Fruit fly (Drosophila melanogaster) whole organism, embryonic: ENCODE data around the gene CG31038.

Experiments
- BEAF-32 ChIP-seq: fragments of 200-800 bp; sonication (Bioruptor generic); optimal IDR thresholded peaks from 3 replicates; lab custom pipeline; 2017; ENCODE audit warnings: missing biosample characterization, missing genetic modification characterization, mild to moderate bottlenecking, moderate library complexity, missing genetic modification reagents
- BtbVII ChIP-seq: fragments of 200-800 bp; sonication (Bioruptor generic); optimal IDR thresholded peaks from 3 replicates; lab custom pipeline; 2017; ENCODE audit warnings: missing biosample characterization, mild to moderate bottlenecking, missing genetic modification characterization
- CG11247 ChIP-seq: fragments of 200-800 bp; sonication (Bioruptor generic); IDR thresholded peaks from 2 replicates; pipeline ENCODE4 v1.3.6; 2022; ENCODE audit warnings: missing biosample characterization, missing genetic modification characterization
- CG11398 ChIP-seq: fragments of 200-800 bp; sonication (Bioruptor generic); optimal IDR thresholded peaks from 2 replicates; lab custom pipeline; 2016; ENCODE audit warnings: missing biosample characterization, missing genetic modification characterization
- CG11456 ChIP-seq: fragments of 200-800 bp; sonication (Bioruptor generic); IDR thresholded peaks from 3 replicates; pipeline ENCODE4 v1.3.6; 2022; ENCODE audit warnings: missing biosample characterization, missing genetic modification characterization
- CG11504 ChIP-seq: fragments of 200-800 bp; sonication (Bioruptor generic); optimal IDR thresholded peaks from 3 replicates; lab custom pipeline; 2019; ENCODE audit warnings: missing biosample characterization, mild to moderate bottlenecking, missing genetic modification characterization, moderate library complexity
- CG12071 ChIP-seq: fragments of 200-800 bp; sonication (Bioruptor generic); optimal IDR thresholded peaks from 3 replicates; lab custom pipeline; 2018; ENCODE audit warnings: missing biosample characterization, mild to moderate bottlenecking, missing genetic modification characterization
- CG12769 ChIP-seq: fragments of 200-800 bp; sonication (Bioruptor generic); optimal IDR thresholded peaks from 2 replicates; lab custom pipeline; 2019; ENCODE audit warnings: missing biosample characterization, mild to moderate bottlenecking, missing genetic modification characterization, moderate library complexity
- CG14860 ChIP-seq: fragments of 200-800 bp; sonication (Bioruptor generic); IDR thresholded peaks from 3 replicates; pipeline ENCODE4 v1.3.6; 2022; ENCODE audit warnings: missing biosample characterization, missing genetic modification characterization; ENCODE audit not compliant: partially characterized antibody
- CG14965 ChIP-seq: fragments of 200-800 bp; sonication (Bioruptor generic); optimal IDR thresholded peaks from 2 replicates; lab custom pipeline; 2016; ENCODE audit warnings: missing biosample characterization, missing genetic modification characterization, borderline replicate concordance
- CG17359 ChIP-seq: fragments of 200-800 bp; sonication (Bioruptor generic); optimal IDR thresholded peaks from 3 replicates; lab custom pipeline; 2018; ENCODE audit warnings: missing biosample characterization, mild to moderate bottlenecking, missing genetic modification characterization, moderate library complexity
- CG17385 ChIP-seq: fragments of 200-800 bp; sonication (Bioruptor generic); optimal IDR thresholded peaks from 3 replicates; lab custom pipeline; 2018; ENCODE audit warnings: missing biosample characterization, mild to moderate bottlenecking, missing genetic modification characterization
- CG1792 ChIP-seq: fragments of 200-800 bp; sonication (Bioruptor generic); optimal IDR thresholded peaks from 2 replicates; lab custom pipeline; 2016; ENCODE audit warnings: missing biosample characterization, missing genetic modification characterization
- CG31388 ChIP-seq: fragments of 200-800 bp; sonication (Bioruptor generic); optimal IDR thresholded peaks from 2 replicates; lab custom pipeline; 2016; ENCODE audit warnings: missing biosample characterization, missing genetic modification characterization
- CG32767 ChIP-seq: fragments of 200-800 bp; sonication (Bioruptor generic); IDR thresholded peaks from 2 replicates; pipeline ENCODE4 v1.3.6; 2022; ENCODE audit warnings: missing biosample characterization, missing genetic modification characterization
- CG42726 ChIP-seq: fragments of 200-800 bp; sonication (Bioruptor generic); IDR thresholded peaks from 2 replicates; pipeline ENCODE4 v1.3.6; 2022; ENCODE audit warnings: missing biosample characterization, missing genetic modification characterization; ENCODE audit not compliant: partially characterized antibody
- CG4404 ChIP-seq: fragments of 200-800 bp; sonication (Bioruptor generic); IDR thresholded peaks from 2 replicates; pipeline ENCODE4 v1.3.6; 2022; ENCODE audit warnings: missing biosample characterization, missing genetic modification characterization
- CG6791 ChIP-seq: fragments of 200-800 bp; sonication (Bioruptor generic); IDR thresholded peaks from 3 replicates; pipeline ENCODE4 v1.3.6; 2022; ENCODE audit warnings: missing biosample characterization, missing genetic modification characterization; ENCODE audit not compliant: partially characterized antibody
- CG7963 ChIP-seq: fragments of 200-800 bp; sonication (Bioruptor generic); IDR thresholded peaks from 3 replicates; pipeline ENCODE4 v1.3.6; 2022; ENCODE audit warnings: missing biosample characterization, missing genetic modification characterization; ENCODE audit not compliant: partially characterized antibody
- CG8290 ChIP-seq, 3 experiments: fragments of 200-800 bp; sonication (Bioruptor generic); optimal IDR thresholded peaks; 2 replicates each; lab custom pipeline; 2016 to 2019; ENCODE audit warnings: missing biosample characterization in 3 of 3, missing genetic modification characterization in 3 of 3, mild to moderate bottlenecking in 2 of 3, moderate library complexity in 1 of 3
- CG8765 ChIP-seq: fragments of 200-800 bp; sonication (Bioruptor generic); IDR thresholded peaks from 2 replicates; pipeline ENCODE4 v1.3.6; 2022; ENCODE audit warnings: missing biosample characterization, missing genetic modification characterization
- CG9797 ChIP-seq: fragments of 200-800 bp; sonication (Bioruptor generic); optimal IDR thresholded peaks from 3 replicates; lab custom pipeline; 2018; ENCODE audit warnings: missing biosample characterization, mild to moderate bottlenecking, missing genetic modification characterization
- CG9932 ChIP-seq: fragments of 200-800 bp; sonication (Bioruptor generic); IDR thresholded peaks from 2 replicates; pipeline ENCODE4 v1.3.6; 2022; ENCODE audit warnings: missing biosample characterization, missing genetic modification characterization
- Dip3 ChIP-seq: fragments of 200-800 bp; sonication (Bioruptor generic); optimal IDR thresholded peaks from 3 replicates; lab custom pipeline; 2016; ENCODE audit warnings: missing biosample characterization, missing genetic modification characterization
- Dref ChIP-seq: fragments of 200-800 bp; sonication (Bioruptor generic); IDR thresholded peaks from 2 replicates; pipeline ENCODE4 v1.3.6; 2022; ENCODE audit warnings: missing biosample characterization, missing genetic modification characterization
- Eip74EF ChIP-seq, 2 experiments: fragments of 200-800 bp in 1 of 2; fragments of >200 bp in 1 of 2; sonication (Bioruptor generic) in 1 of 2; optimal IDR thresholded peaks; 2 replicates each; lab custom pipeline; 2017 to 2019; ENCODE audit warnings: missing biosample characterization in 2 of 2, missing genetic modification characterization in 2 of 2, mild to moderate bottlenecking in 1 of 2, moderate library complexity in 1 of 2
- Elba2 ChIP-seq: fragments of 200-800 bp; sonication (Bioruptor generic); optimal IDR thresholded peaks from 3 replicates; lab custom pipeline; 2016; ENCODE audit warnings: missing biosample characterization, missing genetic modification characterization
- Hr39 ChIP-seq: fragments of >200 bp; optimal IDR thresholded peaks from 2 replicates; lab custom pipeline; 2017
- Jarid2 ChIP-seq: fragments of 200-800 bp; sonication (Bioruptor generic); optimal IDR thresholded peaks from 3 replicates; lab custom pipeline; 2017; ENCODE audit warnings: mild to moderate bottlenecking, missing biosample characterization, missing genetic modification reagents, missing genetic modification characterization
- Kr ChIP-seq: fragments of 200-800 bp; sonication (Bioruptor generic); optimal IDR thresholded peaks from 2 replicates; lab custom pipeline; 2017; ENCODE audit warnings: missing biosample characterization, mild to moderate bottlenecking, missing genetic modification characterization
- Neu2 ChIP-seq: fragments of 200-800 bp; sonication (Bioruptor generic); optimal IDR thresholded peaks from 3 replicates; lab custom pipeline; 2016; ENCODE audit warnings: missing biosample characterization, missing genetic modification characterization, borderline replicate concordance
- Rx ChIP-seq: fragments of 200-800 bp; sonication (Bioruptor generic); IDR thresholded peaks from 2 replicates; pipeline ENCODE4 v1.3.6; 2022; ENCODE audit warnings: missing biosample characterization, missing genetic modification characterization
- TFAM ChIP-seq: fragments of 200-800 bp; sonication (Bioruptor generic); optimal IDR thresholded peaks from 2 replicates; lab custom pipeline; 2017; ENCODE audit warnings: missing biosample characterization, missing genetic modification characterization, inconsistent platforms
- da ChIP-seq: fragments of 200-800 bp; sonication (Bioruptor generic); optimal IDR thresholded peaks from 2 replicates; lab custom pipeline; 2016; ENCODE audit warnings: missing biosample characterization, missing genetic modification characterization
- disco-r ChIP-seq: fragments of 200-800 bp; sonication (Bioruptor generic); optimal IDR thresholded peaks from 2 replicates; lab custom pipeline; 2016; ENCODE audit warnings: missing biosample characterization, missing genetic modification characterization
- fu2 ChIP-seq: fragments of 200-800 bp; sonication (Bioruptor generic); optimal IDR thresholded peaks from 2 replicates; lab custom pipeline; 2016; ENCODE audit warnings: missing biosample characterization, missing genetic modification characterization
- jumu ChIP-seq: fragments of 200-800 bp; sonication (Bioruptor generic); optimal IDR thresholded peaks from 3 replicates; lab custom pipeline; 2016; ENCODE audit warnings: missing biosample characterization, missing genetic modification characterization
- kah ChIP-seq: fragments of 200-800 bp; sonication (Bioruptor generic); optimal IDR thresholded peaks from 2 replicates; lab custom pipeline; 2018; ENCODE audit warnings: missing biosample characterization, mild to moderate bottlenecking, missing genetic modification characterization
- kni ChIP-seq: fragments of 200-800 bp; sonication (Bioruptor generic); optimal IDR thresholded peaks from 3 replicates; lab custom pipeline; 2017; ENCODE audit warnings: mild to moderate bottlenecking, missing biosample characterization, missing genetic modification reagents, missing genetic modification characterization
- lab ChIP-seq: fragments of 200-800 bp; sonication (Bioruptor generic); optimal IDR thresholded peaks from 3 replicates; lab custom pipeline; 2017; ENCODE audit warnings: missing biosample characterization, missing genetic modification characterization, mild to moderate bottlenecking, moderate library complexity, missing genetic modification reagents
- lbe ChIP-seq: fragments of 200-800 bp; sonication (Bioruptor generic); optimal IDR thresholded peaks from 2 replicates; lab custom pipeline; 2016; ENCODE audit warnings: missing biosample characterization, mild to moderate bottlenecking, missing genetic modification characterization
- sd ChIP-seq: fragments of 200-800 bp; sonication (Bioruptor generic); optimal IDR thresholded peaks from 3 replicates; lab custom pipeline; 2018; ENCODE audit warnings: missing biosample characterization, mild to moderate bottlenecking, missing genetic modification characterization, moderate library complexity
- sens ChIP-seq: fragments of 200-800 bp; sonication (Bioruptor generic); peaks from one replicate; lab custom pipeline; 2016; ENCODE audit warnings: missing biosample characterization, missing genetic modification characterization
- seq ChIP-seq: fragments of 200-800 bp; sonication (Bioruptor generic); IDR thresholded peaks from 2 replicates; pipeline ENCODE4 v1.3.6; 2022; ENCODE audit warnings: missing biosample characterization, missing genetic modification characterization
- sima ChIP-seq: fragments of 200-800 bp; sonication (Bioruptor generic); optimal IDR thresholded peaks from 2 replicates; lab custom pipeline; 2016; ENCODE audit warnings: missing biosample characterization, missing genetic modification characterization
- toy ChIP-seq: fragments of 200-800 bp; sonication (Bioruptor generic); IDR thresholded peaks from 2 replicates; pipeline ENCODE4 v1.3.6; 2022; ENCODE audit warnings: missing biosample characterization, missing genetic modification characterization
- tup ChIP-seq: fragments of 200-800 bp; sonication (Bioruptor generic); optimal IDR thresholded peaks from 2 replicates; lab custom pipeline; 2016; ENCODE audit warnings: missing biosample characterization, mild to moderate bottlenecking, missing genetic modification characterization, moderate library complexity
- unc-4 ChIP-seq: fragments of 200-800 bp; sonication (Bioruptor generic); IDR thresholded peaks from 2 replicates; pipeline ENCODE4 v1.3.6; 2022; ENCODE audit warnings: missing biosample characterization, missing genetic modification characterization; ENCODE audit not compliant: partially characterized antibody
- wdn ChIP-seq: fragments of 200-800 bp; sonication (Bioruptor generic); IDR thresholded peaks from 2 replicates; pipeline ENCODE4 v1.3.6; 2022; ENCODE audit warnings: missing biosample characterization, missing genetic modification characterization
- wek ChIP-seq: fragments of 200-800 bp; sonication (Bioruptor generic); optimal IDR thresholded peaks from 3 replicates; lab custom pipeline; 2018; ENCODE audit warnings: missing biosample characterization, mild to moderate bottlenecking, missing genetic modification characterization, moderate library complexity

Gene CG31038

dm6 chr3R:29903775-29904356, 27.0 kb downstream of the CG31038 start, which contains the start of gene CG15517 (continued):
- TF ChIP-seq CG17359 (tag; lab: Kevin White, UChicago) (no peak), sima (GFP tag; lab: Kevin White, UChicago) (no peak), lab (GFP tag; lab: Kevin White, UChicago) (no peak), lbe (GFP tag; lab: Kevin White, UChicago) (no peak), CG12071 (no peak), CG17385 (GFP tag; lab: Kevin White, UChicago) (no peak), Dip3 (no peak), CG42726 (peak; percentile 61), toy (no peak), wek (GFP tag; lab: Kevin White, UChicago) (no peak), CG11247 (no peak), Neu2 (GFP tag; lab: Kevin White, UChicago) (no peak), Dref (GFP tag; lab: Robert Waterston, UW) (no peak), CG4404 (no peak), jumu (GFP tag; lab: Kevin White, UChicago) (no peak), tup (GFP tag; lab: Kevin White, UChicago) (no peak), CG6791 (GFP tag; lab: Robert Waterston, UW) (peak; percentile 60; the same call in 1 of the 3 replicates), CG11456 (peak; percentile 58; the same call in 1 of the 3 replicates), CG9797 (GFP tag; lab: Kevin White, UChicago) (no peak), CG12769 (tag; lab: Kevin White, UChicago) (no peak), CG8290 (GFP tag; optimal IDR thresholded peaks at IDR 0.05; lab: Kevin White, UChicago) (no peak), CG8290 (tag; optimal IDR thresholded peaks at IDR 0.05; lab: Kevin White, UChicago) (no peak), TFAM (GFP tag; lab: Kevin White, UChicago) (no peak), CG9932 (GFP tag; lab: Robert Waterston, UW) (peak; percentile 54), da (no peak), Hr39 (no peak), CG1792 (no peak), wdn (GFP tag; lab: Robert Waterston, UW) (no peak), BEAF-32 (GFP tag; lab: Kevin White, UChicago) (no peak), fu2 (no peak), sd (tag; lab: Kevin White, UChicago) (peak; percentile 17), Jarid2 (no peak), CG32767 (GFP tag; lab: Robert Waterston, UW) (no peak), BtbVII (no peak), CG31388 (no peak), kah (no peak), Rx (GFP tag; lab: Robert Waterston, UW) (no peak), Eip74EF (GFP tag; optimal IDR thresholded peaks at IDR 0.05; lab: Kevin White, UChicago) (no peak), CG7963 (GFP tag; lab: Robert Waterston, UW) (no peak), CG14965 (GFP tag; lab: Kevin White, UChicago) (no peak), CG11504 (tag; lab: Kevin White, UChicago) (peak; percentile 70), CG8765 (GFP tag; lab: Robert Waterston, UW) (no peak), seq (GFP tag; lab: Robert Waterston, UW) (no peak), sens (GFP tag; lab: Kevin White, UChicago) (no peak), CG14860 (GFP tag; lab: Robert Waterston, UW) (no peak), CG11398 (GFP tag; lab: Kevin White, UChicago) (no peak), Kr (no peak), unc-4 (GFP tag; lab: Robert Waterston, UW) (no peak), disco-r (GFP tag; lab: Kevin White, UChicago) (no peak), Elba2 (GFP tag; lab: Kevin White, UChicago) (no peak), kni (GFP tag; lab: Kevin White, UChicago) (no peak)
